Fruit fly (Drosophila melanogaster) whole organism, embryonic: Measurements from ENCODE around the gene CG14352.

Experiments
- Asciz ChIP-seq: fragments of 200-800 bp; sonication (Bioruptor generic); optimal IDR thresholded peaks from 2 replicates; lab custom pipeline; 2017; ENCODE audit warnings: missing biosample characterization, mild to moderate bottlenecking, missing genetic modification characterization, missing genetic modification reagents
- CG11398 ChIP-seq: fragments of 200-800 bp; sonication (Bioruptor generic); optimal IDR thresholded peaks from 2 replicates; lab custom pipeline; 2016; ENCODE audit warnings: missing biosample characterization, missing genetic modification characterization
- CG11695 ChIP-seq: fragments of 200-800 bp; sonication (Bioruptor generic); IDR thresholded peaks from 3 replicates; pipeline ENCODE4 v1.3.6; 2022; ENCODE audit warnings: missing biosample characterization, missing genetic modification characterization
- CG14014 ChIP-seq: fragments of 200-800 bp; sonication (Bioruptor generic); IDR thresholded peaks from 2 replicates; pipeline ENCODE4 v1.3.6; 2022; ENCODE audit warnings: missing biosample characterization, missing genetic modification characterization
- CG14965 ChIP-seq: fragments of 200-800 bp; sonication (Bioruptor generic); optimal IDR thresholded peaks from 2 replicates; lab custom pipeline; 2016; ENCODE audit warnings: missing biosample characterization, missing genetic modification characterization, borderline replicate concordance
- CG15011 ChIP-seq: fragments of 200-800 bp; sonication (Bioruptor generic); optimal IDR thresholded peaks from 3 replicates; lab custom pipeline; 2018; ENCODE audit warnings: missing biosample characterization, mild to moderate bottlenecking, missing genetic modification characterization
- CG2120 ChIP-seq: fragments of 200-800 bp; sonication (Bioruptor generic); optimal IDR thresholded peaks from 3 replicates; lab custom pipeline; 2016; ENCODE audit warnings: missing biosample characterization, missing genetic modification characterization
- CG2199 ChIP-seq: fragments of 200-800 bp; sonication (Bioruptor generic); IDR thresholded peaks from 3 replicates; pipeline ENCODE4 v1.3.6; 2022; ENCODE audit warnings: missing biosample characterization, missing genetic modification characterization
- CG30020 ChIP-seq: fragments of 200-800 bp; optimal IDR thresholded peaks from 2 replicates; lab custom pipeline; 2019; ENCODE audit warnings: missing biosample characterization, mild to moderate bottlenecking, missing genetic modification characterization, moderate library complexity
- CG30403 ChIP-seq: fragments of 200-800 bp; sonication (Bioruptor generic); optimal IDR thresholded peaks from 3 replicates; lab custom pipeline; 2016; ENCODE audit warnings: missing biosample characterization, missing genetic modification characterization
- CG31224 ChIP-seq: fragments of 200-800 bp; sonication (Bioruptor generic); IDR thresholded peaks from 2 replicates; pipeline ENCODE4 v1.3.6; 2022; ENCODE audit warnings: missing biosample characterization, missing genetic modification characterization
- CG3281 ChIP-seq: fragments of 200-800 bp; sonication (Bioruptor generic); optimal IDR thresholded peaks from 3 replicates; lab custom pipeline; 2017; ENCODE audit warnings: missing biosample characterization, mild to moderate bottlenecking, missing genetic modification characterization
- CG3726 ChIP-seq: fragments of 200-800 bp; sonication (Bioruptor generic); IDR thresholded peaks from 3 replicates; pipeline ENCODE4, ENCODE4 v1.3.6; 2022; ENCODE audit warnings: missing biosample characterization, missing genetic modification characterization
- CG5245 ChIP-seq: fragments of 200-800 bp; sonication (Bioruptor generic); optimal IDR thresholded peaks from 3 replicates; lab custom pipeline; 2016; ENCODE audit warnings: missing biosample characterization, missing genetic modification characterization
- CG7963 ChIP-seq: fragments of 200-800 bp; sonication (Bioruptor generic); IDR thresholded peaks from 3 replicates; pipeline ENCODE4 v1.3.6; 2022; ENCODE audit warnings: missing biosample characterization, missing genetic modification characterization; ENCODE audit not compliant: partially characterized antibody
- D ChIP-seq, 2 experiments: fragments of 200-800 bp in 1 of 2; fragments of >200 bp in 1 of 2; sonication (Bioruptor generic) in 1 of 2; optimal IDR thresholded peaks; 2 replicates in 1 of 2; 3 replicates in 1 of 2; lab custom pipeline; 2017; ENCODE audit warnings: mild to moderate bottlenecking in 1 of 2, missing biosample characterization in 1 of 2, missing genetic modification characterization in 1 of 2, missing genetic modification reagents in 1 of 2
- ERR ChIP-seq: fragments of 200-800 bp; sonication (Bioruptor generic); optimal IDR thresholded peaks from 2 replicates; lab custom pipeline; 2016; ENCODE audit warnings: missing biosample characterization, missing genetic modification characterization
- Ets65A ChIP-seq: fragments of 200-800 bp; sonication (Bioruptor generic); peaks from one replicate; lab custom pipeline; 2016; ENCODE audit warnings: missing biosample characterization, missing genetic modification characterization
- HmgZ ChIP-seq: fragments of 200-800 bp; sonication (Bioruptor generic); optimal IDR thresholded peaks from 2 replicates; lab custom pipeline; 2018; ENCODE audit warnings: missing biosample characterization, mild to moderate bottlenecking, missing genetic modification characterization
- Mad ChIP-seq: fragments of 200-800 bp; sonication (Bioruptor generic); optimal IDR thresholded peaks from 2 replicates; lab custom pipeline; 2016; ENCODE audit warnings: missing biosample characterization, missing genetic modification characterization
- Myb ChIP-seq: fragments of 200-800 bp; sonication (Bioruptor generic); optimal IDR thresholded peaks from 2 replicates; lab custom pipeline; 2016; ENCODE audit warnings: missing biosample characterization, missing genetic modification characterization
- NC2α ChIP-seq: fragments of 200-800 bp; sonication (Bioruptor generic); optimal IDR thresholded peaks from 2 replicates; lab custom pipeline; 2016; ENCODE audit warnings: missing biosample characterization, missing genetic modification characterization
- Optix ChIP-seq: fragments of 200-800 bp; sonication (Bioruptor generic); IDR thresholded peaks from 3 replicates; pipeline ENCODE4 v1.3.6; 2022; ENCODE audit warnings: missing biosample characterization, missing genetic modification characterization
- Poxn ChIP-seq: fragments of 200-800 bp; sonication (Bioruptor generic); IDR thresholded peaks from 2 replicates; pipeline ENCODE4 v1.3.6; 2022; ENCODE audit warnings: missing biosample characterization, missing genetic modification characterization
- Sry-β ChIP-seq: fragments of 200-800 bp; sonication (Bioruptor generic); optimal IDR thresholded peaks from 2 replicates; lab custom pipeline; 2018; ENCODE audit warnings: missing biosample characterization, mild to moderate bottlenecking, missing genetic modification characterization, moderate library complexity
- Vsx1 ChIP-seq: fragments of 200-800 bp; sonication (Bioruptor generic); optimal IDR thresholded peaks from 2 replicates; lab custom pipeline; 2017; ENCODE audit warnings: missing biosample characterization, mild to moderate bottlenecking, missing genetic modification characterization, missing genetic modification reagents
- ac ChIP-seq: fragments of 200-800 bp; sonication (Bioruptor generic); optimal IDR thresholded peaks from 3 replicates; lab custom pipeline; 2017; ENCODE audit warnings: missing biosample characterization, mild to moderate bottlenecking, missing genetic modification characterization
- amos ChIP-seq: fragments of 200-800 bp; sonication (Bioruptor generic); IDR thresholded peaks from 2 replicates; pipeline ENCODE4 v1.3.6; 2022; ENCODE audit warnings: missing biosample characterization, missing genetic modification characterization; ENCODE audit not compliant: partially characterized antibody
- bsh ChIP-seq, 2 experiments: fragments of 200-800 bp; sonication (Bioruptor generic); optimal IDR thresholded peaks; 2 replicates each; lab custom pipeline; 2017 to 2018; ENCODE audit warnings: mild to moderate bottlenecking in 2 of 2, missing biosample characterization in 2 of 2, missing genetic modification characterization in 2 of 2, moderate library complexity in 1 of 2
- cas ChIP-seq: fragments of 200-800 bp; sonication (Bioruptor generic); IDR thresholded peaks from 2 replicates; pipeline ENCODE4 v1.3.6; 2022; ENCODE audit warnings: missing biosample characterization, missing genetic modification characterization
- emc ChIP-seq: fragments of 200-800 bp; sonication (Bioruptor generic); optimal IDR thresholded peaks from 2 replicates; lab custom pipeline; 2016; ENCODE audit warnings: missing biosample characterization, missing genetic modification characterization
- fru ChIP-seq: fragments of >200 bp; optimal IDR thresholded peaks from 2 replicates; lab custom pipeline; 2017
- fu2 ChIP-seq: fragments of 200-800 bp; sonication (Bioruptor generic); optimal IDR thresholded peaks from 2 replicates; lab custom pipeline; 2016; ENCODE audit warnings: missing biosample characterization, missing genetic modification characterization
- gcm ChIP-seq: fragments of 200-800 bp; sonication (Bioruptor generic); optimal IDR thresholded peaks from 2 replicates; lab custom pipeline; 2019; ENCODE audit warnings: missing biosample characterization, mild to moderate bottlenecking, missing genetic modification characterization, moderate library complexity
- gem ChIP-seq: fragments of 200-800 bp; sonication (Bioruptor generic); optimal IDR thresholded peaks from 2 replicates; lab custom pipeline; 2019; ENCODE audit warnings: missing biosample characterization, mild to moderate bottlenecking, missing genetic modification characterization, moderate library complexity
- gsb ChIP-seq: fragments of 200-800 bp; sonication (Bioruptor generic); IDR thresholded peaks from 2 replicates; pipeline ENCODE4 v1.3.6; 2022; ENCODE audit warnings: missing biosample characterization, missing genetic modification characterization
- inv ChIP-seq: fragments of 200-800 bp; sonication (Bioruptor generic); IDR thresholded peaks from 2 replicates; pipeline ENCODE4 v1.3.6; 2022; ENCODE audit warnings: missing biosample characterization, missing genetic modification characterization; ENCODE audit not compliant: partially characterized antibody
- kah ChIP-seq: fragments of 200-800 bp; sonication (Bioruptor generic); optimal IDR thresholded peaks from 2 replicates; lab custom pipeline; 2018; ENCODE audit warnings: missing biosample characterization, mild to moderate bottlenecking, missing genetic modification characterization
- kay ChIP-seq: fragments of 200-800 bp; sonication (Bioruptor generic); optimal IDR thresholded peaks from 2 replicates; lab custom pipeline; 2016; ENCODE audit warnings: missing biosample characterization, missing genetic modification characterization
- kni ChIP-seq: fragments of 200-800 bp; sonication (Bioruptor generic); optimal IDR thresholded peaks from 3 replicates; lab custom pipeline; 2017; ENCODE audit warnings: mild to moderate bottlenecking, missing biosample characterization, missing genetic modification reagents, missing genetic modification characterization
- nmo ChIP-seq: fragments of 200-800 bp; sonication (Bioruptor generic); optimal IDR thresholded peaks from 2 replicates; lab custom pipeline; 2018; ENCODE audit warnings: missing biosample characterization, mild to moderate bottlenecking, missing genetic modification characterization, moderate library complexity
- p53 ChIP-seq: fragments of 200-800 bp; sonication (Bioruptor generic); optimal IDR thresholded peaks from 2 replicates; lab custom pipeline; 2016; ENCODE audit warnings: missing biosample characterization, missing genetic modification characterization
- pfk ChIP-seq: fragments of 200-800 bp; sonication (Bioruptor generic); optimal IDR thresholded peaks from 2 replicates; lab custom pipeline; 2018; ENCODE audit warnings: missing biosample characterization, mild to moderate bottlenecking, missing genetic modification characterization, moderate library complexity
- repo ChIP-seq: fragments of 200-800 bp; sonication (Bioruptor generic); optimal IDR thresholded peaks from 2 replicates; lab custom pipeline; 2016; ENCODE audit warnings: missing biosample characterization, missing genetic modification characterization
- sisA ChIP-seq: fragments of 200-800 bp; sonication (Bioruptor generic); IDR thresholded peaks from 2 replicates; pipeline ENCODE4 v1.3.6; 2022; ENCODE audit warnings: missing biosample characterization, missing genetic modification characterization
- slbo ChIP-seq: fragments of 200-800 bp; sonication (Bioruptor generic); IDR thresholded peaks from 2 replicates; pipeline ENCODE4 v1.3.6; 2022; ENCODE audit warnings: missing biosample characterization, missing genetic modification characterization
- tap ChIP-seq: fragments of 200-800 bp; optimal IDR thresholded peaks from 3 replicates; lab custom pipeline; 2019; ENCODE audit warnings: missing biosample characterization, mild to moderate bottlenecking, missing genetic modification characterization, moderate library complexity
- wdn ChIP-seq: fragments of 200-800 bp; sonication (Bioruptor generic); IDR thresholded peaks from 2 replicates; pipeline ENCODE4 v1.3.6; 2022; ENCODE audit warnings: missing biosample characterization, missing genetic modification characterization
- wor ChIP-seq: fragments of 200-800 bp; sonication (Bioruptor generic); IDR thresholded peaks from 2 replicates; pipeline ENCODE4 v1.3.6; 2022; ENCODE audit warnings: missing biosample characterization, missing genetic modification characterization
- zen ChIP-seq: fragments of 200-800 bp; sonication (Bioruptor generic); optimal IDR thresholded peaks from 3 replicates; lab custom pipeline; 2018; ENCODE audit warnings: missing biosample characterization, mild to moderate bottlenecking, missing genetic modification characterization, moderate library complexity

CG14352 gene

dm6 chr2L:1649244-1649827, 38.1 kb downstream of the CG14352 start (continued):
- peak; percentile 89 for TF ChIP-seq Optix (GFP tag; lab: Robert Waterston, UW)
- TF ChIP-seq p53 = no peak
- TF ChIP-seq kni (GFP tag; lab: Kevin White, UChicago) = peak; percentile 36
- TF ChIP-seq sisA (GFP tag; lab: Robert Waterston, UW) = peak; percentile 83
- TF ChIP-seq pfk (GFP tag; lab: Kevin White, UChicago) = no peak
- TF ChIP-seq Vsx1 (GFP tag; lab: Kevin White, UChicago) = peak; percentile 83
- peak; percentile 57 for TF ChIP-seq inv
- no peak for TF ChIP-seq CG14965 (GFP tag; lab: Kevin White, UChicago)
- TF ChIP-seq kah (GFP tag; lab: Kevin White, UChicago) = peak; percentile 93
- peak; percentile 86 for TF ChIP-seq CG15011 (GFP tag; lab: Kevin White, UChicago)
- no peak for TF ChIP-seq CG11398
- TF ChIP-seq fu2 (GFP tag; lab: Kevin White, UChicago) = no peak
- TF ChIP-seq CG31224 (GFP tag; lab: Robert Waterston, UW) = peak; percentile 79
- TF ChIP-seq CG14014 = peak; percentile 68
- TF ChIP-seq kay = peak; percentile 66
- TF ChIP-seq amos = no peak; the same call in 1 of the 2 replicates
- TF ChIP-seq Ets65A = peak; percentile 84
- TF ChIP-seq gsb (GFP tag; lab: Robert Waterston, UW) = peak; percentile 90
- no peak for TF ChIP-seq CG7963 (GFP tag; lab: Robert Waterston, UW)
- TF ChIP-seq Asciz (GFP tag; lab: Kevin White, UChicago) = peak; percentile 98
- peak; percentile 11 for TF ChIP-seq repo
- TF ChIP-seq D (optimal IDR thresholded peaks at IDR 0.05; lab: Kevin White, UChicago) = no peak
- TF ChIP-seq D (GFP tag; optimal IDR thresholded peaks at IDR 0.05; lab: Kevin White, UChicago) = peak; percentile 93
- 0 out of 3 replicates have a peak, but pooled peaks have one; percentile 72 for TF ChIP-seq CG2199 (GFP tag; lab: Robert Waterston, UW)
- TF ChIP-seq bsh (GFP tag; optimal IDR thresholded peaks at IDR 0.05; lab: Kevin White, UChicago) = peak in 1 of 2 experiments; percentile 94
- TF ChIP-seq CG30020 (tag; lab: Kevin White, UChicago) = peak; percentile 46
- peak; percentile 97 for TF ChIP-seq nmo
- TF ChIP-seq Sry-β (GFP tag; lab: Kevin White, UChicago) = peak; percentile 34
- peak; percentile 89 for TF ChIP-seq wor (GFP tag; lab: Robert Waterston, UW)
- peak; percentile 89 for TF ChIP-seq CG11695 (GFP tag; lab: Robert Waterston, UW)
- peak; percentile 86 for TF ChIP-seq zen
- TF ChIP-seq NC2α (GFP tag; lab: Kevin White, UChicago) = no peak
- peak; percentile 85 for TF ChIP-seq CG30403 (GFP tag; lab: Kevin White, UChicago)
- no peak for TF ChIP-seq HmgZ (tag; lab: Kevin White, UChicago)
- peak; percentile 96 for TF ChIP-seq gcm (GFP tag; lab: Kevin White, UChicago)
- no peak for TF ChIP-seq ERR (GFP tag; lab: Kevin White, UChicago)
- no peak for TF ChIP-seq fru (lab: Kevin White, UChicago)
- TF ChIP-seq ac (GFP tag; lab: Kevin White, UChicago) = no peak
- peak; percentile 88 for TF ChIP-seq wdn (GFP tag; lab: Robert Waterston, UW)
- peak; percentile 87 for TF ChIP-seq tap (tag; lab: Kevin White, UChicago)
- peak; percentile 94 for TF ChIP-seq CG3281 (GFP tag; lab: Kevin White, UChicago)
- peak; percentile 82 for TF ChIP-seq CG2120 (GFP tag; lab: Kevin White, UChicago)
- TF ChIP-seq emc = no peak
- TF ChIP-seq CG5245 (GFP tag; lab: Kevin White, UChicago) = peak; percentile 61
- no peak for TF ChIP-seq Myb (GFP tag; lab: Kevin White, UChicago)
- TF ChIP-seq Poxn = peak; percentile 56; the same call in 1 of the 2 replicates
- TF ChIP-seq gem (tag; lab: Kevin White, UChicago) = peak; percentile 99
- TF ChIP-seq CG3726 (GFP tag; lab: Robert Waterston, UW) = peak; percentile 85
- TF ChIP-seq cas (GFP tag; lab: Robert Waterston, UW) = peak; percentile 79
- peak; percentile 28 for TF ChIP-seq Mad
- peak; percentile 89 for TF ChIP-seq slbo (GFP tag; lab: Robert Waterston, UW)
